Fruit fly (Drosophila melanogaster): Measurements from ENCODE around the gene CG15629.
A peak's percentile ranks its signal among the peaks of the same experiment; 100 is the strongest.

CG15629 gene

DNA sequence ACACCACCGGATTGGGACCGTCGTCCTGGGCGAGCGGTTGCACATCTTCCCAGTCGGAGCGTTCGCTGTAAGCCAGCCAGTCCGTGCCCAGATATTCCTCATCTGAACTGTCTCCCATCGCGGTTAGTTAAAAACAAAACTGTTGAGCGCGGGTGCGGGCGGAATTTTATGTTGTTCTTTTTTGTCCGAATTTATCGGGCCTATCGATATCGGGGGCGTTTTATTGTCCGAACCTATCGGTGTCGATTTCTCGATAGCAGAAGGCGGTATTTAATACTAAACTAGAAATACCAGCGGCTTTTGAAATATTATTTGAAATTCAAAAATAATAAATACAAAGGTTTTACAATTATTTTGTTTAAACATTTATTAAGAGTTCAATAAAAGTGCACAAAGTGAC, 17.7 kb downstream of the CG15629 start, which contains the start of gene Fnta:
Fnta (minus strand) TSS at position 204 of the 400 bp plus-strand sequence.
- TF ChIP-seq Hr83 (GFP tag; optimal IDR thresholded peaks at IDR 0.05; ENCODE audit: poor library complexity, severe bottlenecking) = no peak
- TF ChIP-seq sage (GFP tag; optimal IDR thresholded peaks at IDR 0.05) = no peak
- no peak for TF ChIP-seq Dif (GFP tag; optimal IDR thresholded peaks at IDR 0.05; ENCODE audit: partially characterized antibody)
- TF ChIP-seq brk (GFP tag; optimal IDR thresholded peaks at IDR 0.05) = no peak
- no peak for TF ChIP-seq sv (GFP tag; optimal IDR thresholded peaks at IDR 0.05)
- TF ChIP-seq Mio (GFP tag; optimal IDR thresholded peaks at IDR 0.05) = no peak
- TF ChIP-seq Hr78 (GFP tag; optimal IDR thresholded peaks at IDR 0.05) = no peak
- no peak for TF ChIP-seq jim (GFP tag; optimal IDR thresholded peaks at IDR 0.05)
- no peak for TF ChIP-seq GATAd (GFP tag; optimal IDR thresholded peaks at IDR 0.05)

- TF ChIP-seq CG9705 (GFP tag; optimal IDR thresholded peaks at IDR 0.05) (no peak), Hnf4 (GFP tag; optimal IDR thresholded peaks at IDR 0.05) (no peak)
These were observed 22.4 kb downstream of the CG15629 start, which contains the start of gene Ir25a for dm6 chr2L:4835091-4835689. Ir25a (minus strand) TSS chr2L:4835300.

DNA sequence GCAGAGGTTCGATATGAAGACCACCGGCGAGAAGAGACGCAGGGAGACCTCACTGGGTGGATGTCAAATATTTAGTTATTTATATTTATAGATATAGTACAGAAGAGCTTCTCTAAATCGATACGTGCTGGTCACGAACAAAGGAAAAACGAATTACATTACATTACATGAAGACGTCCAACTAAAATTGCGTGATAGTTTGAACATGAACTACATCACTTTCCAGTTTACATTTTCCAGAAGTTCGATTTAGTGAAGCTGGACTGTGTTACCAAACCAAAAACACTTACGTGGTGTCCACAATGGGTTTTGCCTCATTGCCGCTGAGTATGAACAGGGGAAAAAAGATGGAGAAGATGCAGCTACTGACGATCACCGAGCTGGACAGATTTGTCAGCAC, 23.4 kb downstream of the CG15629 start:
- no peak for TF ChIP-seq Sp1 (GFP tag; optimal IDR thresholded peaks at IDR 0.05)
- no peak for TF ChIP-seq foxo (GFP tag; optimal IDR thresholded peaks at IDR 0.05)

DNA sequence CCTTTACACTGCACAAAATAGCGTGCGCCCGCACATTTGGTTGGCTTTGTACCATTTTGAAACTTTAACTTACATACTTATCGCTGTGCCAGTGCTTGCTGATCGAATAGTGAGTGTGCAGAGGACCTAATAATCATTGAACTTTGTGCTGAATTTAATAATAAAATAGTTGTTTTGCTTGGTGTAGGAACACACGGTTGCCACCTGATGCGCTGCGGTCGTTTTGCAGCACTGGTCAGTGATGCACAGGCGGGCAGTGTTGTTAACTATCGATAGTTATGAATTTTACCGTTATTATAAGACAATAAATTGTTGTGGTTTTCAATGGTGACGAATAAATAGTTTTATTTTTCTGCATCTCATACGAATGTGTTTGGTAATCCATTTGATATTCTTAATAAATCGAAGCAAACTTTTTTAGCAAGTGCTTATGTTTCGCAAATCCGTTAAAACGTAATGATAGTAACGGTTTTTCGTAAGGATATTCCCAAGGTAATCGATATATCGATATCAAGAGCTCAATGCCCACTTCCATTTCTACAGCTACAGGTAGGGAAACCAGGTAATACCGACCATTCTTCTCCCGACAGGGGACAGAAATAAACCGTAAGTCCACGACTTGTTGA, 25.1 kb downstream of the CG15629 start, which contains the start of the genes tank and CG12194:
tank (minus strand) TSS at position 228 of the 626 bp plus-strand sequence.
CG12194 (plus strand) TSS at position 576 of the 626 bp plus-strand sequence.
- peak; percentile 93 for TF ChIP-seq Mio (GFP tag; optimal IDR thresholded peaks at IDR 0.05)
- TF ChIP-seq tai (GFP tag; optimal IDR thresholded peaks at IDR 0.05) = no peak
- TF ChIP-seq CG32264 (GFP tag; optimal IDR thresholded peaks at IDR 0.05) = peak; percentile 96
- TF ChIP-seq sage (GFP tag; optimal IDR thresholded peaks at IDR 0.05) = peak; percentile 96
- TF ChIP-seq dl (GFP tag; optimal IDR thresholded peaks at IDR 0.05; ENCODE audit: insufficient read depth in 1 of 2, partially characterized antibody in 2 of 2) = no peak
- peak; percentile 98 for TF ChIP-seq Hnf4 (GFP tag; optimal IDR thresholded peaks at IDR 0.05)
- no peak for TF ChIP-seq N (GFP tag; optimal IDR thresholded peaks at IDR 0.05)
- TF ChIP-seq CG9705 (GFP tag; optimal IDR thresholded peaks at IDR 0.05) = peak; percentile 53
- no peak for TF ChIP-seq lola (GFP tag; optimal IDR thresholded peaks at IDR 0.05)
- peak; percentile 95 for TF ChIP-seq dmrt93B (GFP tag; optimal IDR thresholded peaks at IDR 0.05)
- peak; percentile 38 for TF ChIP-seq jim (GFP tag; optimal IDR thresholded peaks at IDR 0.05)
- TF ChIP-seq CrebA (GFP tag; optimal IDR thresholded peaks at IDR 0.05; ENCODE audit: borderline replicate concordance) = no peak
- peak; percentile 94 to 99 for TF ChIP-seq foxo (GFP tag; optimal IDR thresholded peaks at IDR 0.05)
- peak; percentile 95 for TF ChIP-seq Rel (GFP tag; optimal IDR thresholded peaks at IDR 0.05)
- TF ChIP-seq Rel (tag; optimal IDR thresholded peaks at IDR 0.05) = peak; percentile 50
- TF ChIP-seq woc (GFP tag; optimal IDR thresholded peaks at IDR 0.05) = peak; percentile 94
- peak; percentile 98 for TF ChIP-seq h (GFP tag; optimal IDR thresholded peaks at IDR 0.05)
- TF ChIP-seq pan (optimal IDR thresholded peaks at IDR 0.05) = no peak
- peak; percentile 91 for TF ChIP-seq HLH106 (tag; optimal IDR thresholded peaks at IDR 0.05)
- peak; percentile 93 for TF ChIP-seq psq (GFP tag; optimal IDR thresholded peaks at IDR 0.05)
- TF ChIP-seq rgr (GFP tag; optimal IDR thresholded peaks at IDR 0.05) = peak; percentile 99
- TF ChIP-seq brk (GFP tag; optimal IDR thresholded peaks at IDR 0.05) = no peak
- TF ChIP-seq GATAd (GFP tag; optimal IDR thresholded peaks at IDR 0.05) = peak; percentile 87
- TF ChIP-seq sv (GFP tag; optimal IDR thresholded peaks at IDR 0.05) = peak; percentile 98
- peak; percentile 92 for TF ChIP-seq Sp1 (GFP tag; optimal IDR thresholded peaks at IDR 0.05)
- no peak for TF ChIP-seq Hr78 (GFP tag; optimal IDR thresholded peaks at IDR 0.05)
- peak; percentile 61 for TF ChIP-seq Myc (optimal IDR thresholded peaks at IDR 0.05)
- TF ChIP-seq ey (GFP tag; optimal IDR thresholded peaks at IDR 0.05) = peak; percentile 98
- TF ChIP-seq Vsx2 (GFP tag; optimal IDR thresholded peaks at IDR 0.05; ENCODE audit: partially characterized antibody) = no peak
- TF ChIP-seq OdsH (GFP tag; optimal IDR thresholded peaks at IDR 0.05) = peak; percentile 97
- peak; percentile 86 for TF ChIP-seq Jra (GFP tag; optimal IDR thresholded peaks at IDR 0.05)
- TF ChIP-seq dsf (GFP tag; optimal IDR thresholded peaks at IDR 0.05; ENCODE audit: borderline replicate concordance) = peak; percentile 81
- no peak for TF ChIP-seq Dif (GFP tag; optimal IDR thresholded peaks at IDR 0.05; ENCODE audit: partially characterized antibody)
- peak; percentile 98 for TF ChIP-seq br (GFP tag; optimal IDR thresholded peaks at IDR 0.05)
- no peak for TF ChIP-seq Abd-B (GFP tag; optimal IDR thresholded peaks at IDR 0.05)
- no peak for TF ChIP-seq usp (GFP tag; optimal IDR thresholded peaks at IDR 0.05)
- peak; percentile 97 for TF ChIP-seq fru (GFP tag; optimal IDR thresholded peaks at IDR 0.05)
- TF ChIP-seq Dfd (GFP tag; optimal IDR thresholded peaks at IDR 0.05) = no peak
- peak; percentile 88 for TF ChIP-seq Hr83 (GFP tag; optimal IDR thresholded peaks at IDR 0.05; ENCODE audit: poor library complexity, severe bottlenecking)
